Worm (Caenorhabditis elegans): Measurements from ENCODE around the gene ZK381.2.

Gene ZK381.2

ce11 chrIV:7003323-7003722 is 38.0 kb downstream of the ZK381.2 start, which contains the start of gene cht-3 (continued):
- TF ChIP-seq bed-2 (GFP tag; IDR thresholded peaks at IDR 0.05) (no peak), B0261.1 (tag; optimal IDR thresholded peaks at IDR 0.05) (no peak)

ce11 chrIV:7009531-7009930 is 44.2 kb downstream of the ZK381.2 start, which contains the start of gene C25A8.2:
Gene C25A8.2 (plus strand): TSS chrIV:7009831.
- TF ChIP-seq mcd-1 (GFP tag; IDR thresholded peaks at IDR 0.05) (no peak), attf-5 (GFP tag; optimal IDR thresholded peaks at IDR 0.05) (no peak), Y67H2A.10 (GFP tag; conservative IDR thresholded peaks at IDR 0.05) (no peak), madf-6 (GFP tag; IDR thresholded peaks at IDR 0.05) (no peak), pbrm-1 (GFP tag; IDR thresholded peaks at IDR 0.05) (no peak), ZK185.1 (tag; optimal IDR thresholded peaks at IDR 0.05; ENCODE audit: poor library complexity, severe bottlenecking) (no peak), snpc-1.3 (tag; optimal IDR thresholded peaks at IDR 0.05; ENCODE audit: insufficient read depth) (no peak)

- TF ChIP-seq K11D2.4 (GFP tag; IDR thresholded peaks at IDR 0.05), result no peak
- TF ChIP-seq zfh-2 (GFP tag; conservative IDR thresholded peaks at IDR 0.05), result peak; percentile 73
- TF ChIP-seq egrh-3 (GFP tag; IDR thresholded peaks at IDR 0.05), result peak; percentile 23; the same call in 1 of the 2 replicates
- no peak for TF ChIP-seq lsy-27 (tag; optimal IDR thresholded peaks at IDR 0.05; ENCODE audit: borderline replicate concordance, insufficient read depth)
- TF ChIP-seq aptf-2 (GFP tag; conservative IDR thresholded peaks at IDR 0.05), result no peak
- TF ChIP-seq B0261.1 (tag; optimal IDR thresholded peaks at IDR 0.05), result no peak
- no peak for TF ChIP-seq D2030.7 (GFP tag; IDR thresholded peaks at IDR 0.05)
Measured at ce11 chrIV:7010195-7010594, 44.9 kb downstream of the ZK381.2 start.

- TF ChIP-seq egl-44 (GFP tag; IDR thresholded peaks at IDR 0.05), result no peak
- no peak for TF ChIP-seq ztf-3 (GFP tag; optimal IDR thresholded peaks at IDR 0.05)
- no peak for TF ChIP-seq chd-7 (tag; optimal IDR thresholded peaks at IDR 0.05)
- TF ChIP-seq snpc-4 (GFP tag; optimal IDR thresholded peaks at IDR 0.05), result no peak
- TF ChIP-seq snpc-4 (tag; optimal IDR thresholded peaks at IDR 0.05), result no peak
- no peak for TF ChIP-seq hmg-20 (GFP tag; IDR thresholded peaks at IDR 0.05)
Measured at ce11 chrIV:7010835-7011234, 45.5 kb downstream of the ZK381.2 start, which contains the start of gene C25A8.1. Gene C25A8.1 (plus strand): TSS chrIV:7011135.

- TF ChIP-seq Y56A3A.18 (GFP tag; IDR thresholded peaks at IDR 0.05) (no peak), mes-4 (tag; optimal IDR thresholded peaks at IDR 0.05) (no peak), bed-2 (GFP tag; IDR thresholded peaks at IDR 0.05) (no peak), lin-35 (GFP tag; optimal IDR thresholded peaks at IDR 0.05) (no peak), ekl-4 (GFP tag; IDR thresholded peaks at IDR 0.05) (no peak), ztf-22 (GFP tag; optimal IDR thresholded peaks at IDR 0.05) (no peak), ceh-40 (GFP tag; IDR thresholded peaks at IDR 0.05) (no peak), B0261.1 (tag; optimal IDR thresholded peaks at IDR 0.05) (no peak), egl-44 (GFP tag; IDR thresholded peaks at IDR 0.05) (no peak), hsf-1 (GFP tag; IDR thresholded peaks at IDR 0.05) (no peak), B0336.3 (GFP tag; IDR thresholded peaks at IDR 0.05) (no peak), rpc-1 (optimal IDR thresholded peaks at IDR 0.05) (no peak), rpc-1 (tag; optimal IDR thresholded peaks at IDR 0.05) (no peak), let-526 (GFP tag; IDR thresholded peaks at IDR 0.05) (no peak), hlh-26 (GFP tag; conservative IDR thresholded peaks at IDR 0.05) (no peak), ccch-3 (GFP tag; optimal IDR thresholded peaks at IDR 0.05) (no peak), lin-26 (GFP tag; IDR thresholded peaks at IDR 0.05) (no peak), Y67H2A.10 (GFP tag; conservative IDR thresholded peaks at IDR 0.05) (no peak)
Measured at ce11 chrIV:7011728-7012127, 46.4 kb downstream of the ZK381.2 start, which contains the start of gene trxr-1. Gene trxr-1 (plus strand): TSS chrIV:7011954.

Data from whole organism, young adult.